Worm (Caenorhabditis elegans) whole organism, midembryonic: Measurements from ENCODE around the gene srb-1.
"Not testable (repeated sequence)": the region's sequence is repeated elsewhere in the genome, so short reads cannot be mapped to it uniquely, and the experiment has no call there.

Experiments used
- T22C8.4 ChIP-seq: fragments of 200-800 bp; sonication (Bioruptor generic); IDR thresholded peaks from 2 replicates; pipeline ENCODE4 v1.3.6; 2022; ENCODE audit warnings: missing genetic modification characterization, missing compliant biosample characterization
- cog-1 ChIP-seq: sonication (generic microtip); optimal IDR thresholded peaks from 2 replicates; lab custom pipeline; 2016; ENCODE audit warnings: missing genetic modification characterization, missing compliant biosample characterization
- flt-1 ChIP-seq: fragments of 200-800 bp; sonication (Bioruptor generic); IDR thresholded peaks from 2 replicates; pipeline ENCODE4 v1.3.6; 2022; ENCODE audit warnings: missing genetic modification characterization, missing compliant biosample characterization
- klf-2 ChIP-seq: fragments of 200-800 bp; sonication (Bioruptor generic); conservative IDR thresholded peaks from 2 replicates; pipeline ENCODE4 v1.3.6; 2022; ENCODE audit warnings: missing genetic modification reagents, missing genetic modification characterization, missing compliant biosample characterization
- med-1 ChIP-seq: sonication (generic microtip); optimal IDR thresholded peaks from 2 replicates; lab custom pipeline; 2017; ENCODE audit warnings: missing genetic modification characterization, mild to moderate bottlenecking, missing compliant biosample characterization, antibody characterized with exemption, missing genetic modification reagents; ENCODE audit not compliant: insufficient read depth
- ref-1 ChIP-seq: fragments of 200-800 bp; sonication (Bioruptor generic); conservative IDR thresholded peaks from 2 replicates; pipeline ENCODE4 v1.3.6; 2022; ENCODE audit warnings: missing genetic modification reagents, missing genetic modification characterization, missing compliant biosample characterization
- tab-1 ChIP-seq: fragments of 200-800 bp; sonication (Bioruptor generic); IDR thresholded peaks from 2 replicates; pipeline ENCODE4 v1.3.6; 2022; ENCODE audit warnings: missing genetic modification characterization, missing compliant biosample characterization
- ztf-23 ChIP-seq: fragments of 200-800 bp; sonication (Bioruptor generic); IDR thresholded peaks from 2 replicates; pipeline ENCODE4 v1.3.6; 2022; ENCODE audit warnings: missing genetic modification reagents, missing genetic modification characterization, missing compliant biosample characterization
- ztf-29 ChIP-seq: fragments of 200-800 bp; sonication (Bioruptor generic); IDR thresholded peaks from 2 replicates; pipeline ENCODE4 v1.3.6; 2022; ENCODE audit warnings: missing genetic modification reagents, missing genetic modification characterization, missing compliant biosample characterization

Gene srb-1

DNA sequence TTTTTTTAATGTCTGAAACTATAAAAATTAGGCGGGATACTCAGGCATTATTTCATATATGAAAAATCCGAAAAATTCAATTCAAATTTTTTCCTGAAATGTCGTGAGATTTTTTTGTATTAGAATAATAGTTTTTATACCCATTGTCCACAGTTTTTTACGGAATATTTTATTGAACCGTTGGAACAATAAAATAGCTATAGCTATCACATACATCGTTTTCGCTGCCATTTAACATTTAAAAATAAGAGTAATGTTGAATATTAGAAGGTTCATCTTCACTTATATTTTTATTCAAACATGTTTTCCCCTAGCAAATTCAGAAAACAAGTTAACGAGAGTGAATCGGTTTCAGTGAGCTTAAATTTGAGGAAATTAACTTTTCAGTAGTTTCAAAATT, 778 bp upstream of the srb-1 start, which contains the start of gene C27D6.15:
C27D6.15 (plus strand) TSS at position 301 of the 400 bp plus-strand sequence.
- TF ChIP-seq klf-2 (GFP tag; lab: Robert Waterston, UW) (no peak), cog-1 (tag; lab: Kevin White, UChicago) (no peak), flt-1 (no peak), T22C8.4 (GFP tag; lab: Robert Waterston, UW) (no peak), med-1 (no peak), ztf-23 (GFP tag; lab: Robert Waterston, UW) (no peak), ref-1 (no peak), tab-1 (GFP tag; lab: Robert Waterston, UW) (no peak), ztf-29 (GFP tag; lab: Robert Waterston, UW) (no peak)

DNA sequence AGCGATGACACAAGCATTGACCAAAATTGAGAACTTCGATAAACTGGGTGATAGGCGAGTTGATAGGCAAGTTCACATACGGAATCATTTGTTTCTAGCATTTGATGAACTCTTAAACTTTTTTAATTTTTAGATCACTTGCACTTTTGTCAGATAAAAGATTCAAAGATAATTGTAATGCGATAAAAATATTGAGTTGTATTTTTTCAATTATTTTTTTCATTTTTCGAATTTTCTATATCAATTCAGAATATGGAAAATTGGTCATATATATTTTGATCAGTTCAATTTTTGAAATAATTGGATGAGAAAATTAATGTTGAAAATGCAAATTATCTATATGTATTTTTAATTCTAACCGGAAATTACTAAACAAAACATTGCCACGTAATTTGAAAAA, 4.1 kb downstream of the srb-1 start, which contains the start of gene srb-3:
srb-3 (minus strand) TSS at position 101 of the 400 bp plus-strand sequence.
- TF ChIP-seq klf-2 (GFP tag; lab: Robert Waterston, UW) (no peak), ztf-23 (GFP tag; lab: Robert Waterston, UW) (no peak), ref-1 (no peak)

DNA sequence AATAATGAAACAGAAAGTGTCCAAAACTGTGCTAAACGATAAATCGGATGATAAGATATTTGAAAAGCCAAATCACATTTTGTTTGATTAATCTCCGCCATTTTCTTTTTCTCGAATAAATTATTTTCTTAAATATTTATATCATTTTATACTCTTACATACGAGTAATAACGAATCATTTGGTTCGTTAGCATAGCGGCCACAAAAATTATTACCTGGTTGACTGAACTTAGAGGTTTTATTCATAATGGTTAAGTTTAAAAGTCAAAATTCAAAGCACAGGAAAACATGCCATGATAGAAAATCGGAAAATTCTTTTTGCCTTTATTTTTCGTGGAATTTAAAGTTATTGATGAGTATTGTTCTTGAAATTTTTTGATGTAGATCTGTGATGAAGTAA, 7.5 kb downstream of the srb-1 start, which contains the start of gene srb-5:
srb-5 (minus strand) TSS at position 101 of the 400 bp plus-strand sequence.
- TF ChIP-seq T22C8.4 (GFP tag; lab: Robert Waterston, UW), result no peak
- TF ChIP-seq flt-1, result no peak
- TF ChIP-seq ref-1, result no peak
- TF ChIP-seq ztf-29 (GFP tag; lab: Robert Waterston, UW), result no peak
- no peak for TF ChIP-seq klf-2 (GFP tag; lab: Robert Waterston, UW)
- no peak for TF ChIP-seq ztf-23 (GFP tag; lab: Robert Waterston, UW)
- TF ChIP-seq med-1, result no peak
- TF ChIP-seq tab-1 (GFP tag; lab: Robert Waterston, UW), result no peak
- no peak for TF ChIP-seq cog-1 (tag; lab: Kevin White, UChicago)

DNA sequence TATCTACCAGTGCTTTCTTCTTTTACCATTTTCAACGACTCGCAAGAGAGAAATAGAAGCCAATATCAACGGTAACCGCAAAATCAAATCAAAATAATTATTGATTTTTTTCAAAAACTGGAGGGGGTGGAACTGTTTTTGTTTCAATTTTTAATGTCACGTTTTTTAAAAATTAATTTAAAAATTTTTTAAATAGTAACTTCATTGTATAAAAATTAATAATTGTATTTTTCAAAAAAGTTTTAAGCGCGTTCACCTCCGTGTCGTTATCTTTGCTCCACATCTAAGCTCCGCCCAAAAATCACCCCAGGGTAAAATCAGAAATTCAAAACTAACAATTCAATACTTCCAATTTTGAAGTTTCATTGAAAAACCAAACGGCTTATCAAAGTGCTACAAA, 9.7 kb downstream of the srb-1 start, which contains the start of gene C27D6.11:
C27D6.11 (minus strand) TSS at position 101 of the 400 bp plus-strand sequence.
- TF ChIP-seq ztf-29 (GFP tag; lab: Robert Waterston, UW), result no peak
- no peak for TF ChIP-seq tab-1 (GFP tag; lab: Robert Waterston, UW)
- no peak for TF ChIP-seq T22C8.4 (GFP tag; lab: Robert Waterston, UW)
- no peak for TF ChIP-seq klf-2 (GFP tag; lab: Robert Waterston, UW)
- no peak for TF ChIP-seq ztf-23 (GFP tag; lab: Robert Waterston, UW)
- no peak for TF ChIP-seq flt-1
- TF ChIP-seq med-1, result no peak
- no peak for TF ChIP-seq cog-1 (tag; lab: Kevin White, UChicago)
- TF ChIP-seq ref-1, result no peak

DNA sequence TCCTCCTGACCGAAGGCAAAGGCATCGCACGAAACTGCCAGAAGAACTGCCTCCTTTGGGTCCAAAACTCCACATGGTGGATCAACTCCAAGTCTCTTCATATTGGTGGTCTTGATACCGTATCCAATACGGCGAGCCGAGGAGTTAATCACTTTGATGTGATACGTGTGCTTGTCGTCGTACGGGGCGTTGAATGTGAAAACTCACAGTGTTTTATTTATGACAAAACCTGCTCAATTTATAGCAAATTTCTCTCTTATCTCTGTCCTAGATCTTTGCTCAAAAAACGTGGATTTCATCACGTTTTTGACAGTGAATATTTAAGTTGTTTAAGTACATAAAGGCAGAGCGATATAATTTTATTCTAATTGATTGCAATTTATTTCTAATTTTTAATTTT, 12.1 kb downstream of the srb-1 start, which contains the start of gene F58A6.9:
F58A6.9 (minus strand) TSS at position 101 of the 400 bp plus-strand sequence.
- TF ChIP-seq ztf-29, T22C8.4, tab-1 (GFP tag; lab: Robert Waterston, UW): not testable (repeated sequence)

DNA sequence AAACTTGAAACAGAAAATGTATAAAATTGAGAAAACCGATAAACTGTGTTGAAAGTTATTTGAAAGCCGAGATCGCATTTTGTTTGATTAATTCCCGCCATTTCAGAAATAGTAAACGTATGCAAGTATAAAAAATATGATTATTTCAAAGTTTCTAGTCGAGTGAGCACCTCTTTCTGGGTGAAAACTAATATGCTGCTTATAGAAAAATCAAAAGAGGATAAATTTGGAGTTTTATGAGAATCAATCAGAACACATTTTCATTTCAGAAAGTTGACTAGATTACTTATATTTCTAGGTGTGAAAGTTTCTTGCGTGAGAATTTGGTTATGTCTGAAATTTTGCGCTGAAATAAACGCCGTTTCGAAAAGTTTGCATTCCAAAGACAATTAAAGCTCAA, 13.3 kb downstream of the srb-1 start, which contains the start of gene srb-13:
srb-13 (minus strand) TSS at position 101 of the 400 bp plus-strand sequence.
- TF ChIP-seq flt-1 (no peak), ref-1 (no peak), tab-1 (GFP tag; lab: Robert Waterston, UW) (no peak), ztf-23 (GFP tag; lab: Robert Waterston, UW) (no peak), cog-1 (tag; lab: Kevin White, UChicago) (no peak), med-1 (no peak), klf-2 (GFP tag; lab: Robert Waterston, UW) (no peak), T22C8.4 (GFP tag; lab: Robert Waterston, UW) (no peak), ztf-29 (GFP tag; lab: Robert Waterston, UW) (no peak)

DNA sequence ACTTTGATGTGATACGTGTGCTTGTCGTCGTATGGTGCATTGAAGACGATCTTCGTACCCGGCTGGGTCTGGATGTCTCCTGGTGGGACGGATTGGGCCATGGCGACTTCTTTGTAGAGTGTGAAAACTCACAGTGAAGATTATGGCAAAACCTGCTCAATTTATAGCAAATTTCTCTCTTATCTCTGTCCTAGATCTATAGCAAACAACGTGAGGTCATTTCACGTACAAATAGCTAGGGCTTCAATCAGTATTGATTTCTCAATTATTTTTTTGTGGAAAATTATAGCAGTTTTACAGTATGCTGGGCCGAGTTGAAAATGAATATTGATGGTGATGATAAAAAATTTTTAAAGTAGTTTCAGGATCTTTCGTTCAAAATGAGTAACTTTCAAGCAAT, 13.8 kb downstream of the srb-1 start, which contains the start of gene msp-45:
msp-45 (minus strand) TSS at position 101 of the 400 bp plus-strand sequence.
- TF ChIP-seq cog-1 (tag; lab: Kevin White, UChicago), result no peak

DNA sequence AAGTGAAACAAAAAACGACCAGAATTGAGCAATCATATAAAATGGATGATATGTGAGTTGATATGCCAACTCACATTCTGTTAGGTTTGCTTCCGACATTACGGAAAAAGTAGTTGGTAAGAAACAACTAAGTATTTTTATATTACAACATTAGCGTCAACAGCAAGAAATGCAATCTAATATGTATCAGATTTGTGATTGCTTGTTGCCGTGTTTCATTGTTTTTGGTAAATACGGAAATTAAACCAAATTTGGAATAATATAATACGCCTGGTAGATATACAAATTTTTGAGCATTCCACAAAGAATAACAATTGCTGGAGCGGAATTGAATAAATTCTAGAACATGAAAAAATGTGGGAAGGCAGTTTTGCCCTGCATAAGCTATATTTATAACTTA, 16.3 kb downstream of the srb-1 start, which contains the start of gene srb-12:
srb-12 (minus strand) TSS at position 101 of the 400 bp plus-strand sequence.
- TF ChIP-seq tab-1 (GFP tag; lab: Robert Waterston, UW), result no peak
- TF ChIP-seq med-1, result no peak
- TF ChIP-seq flt-1, result no peak
- no peak for TF ChIP-seq T22C8.4 (GFP tag; lab: Robert Waterston, UW)
- no peak for TF ChIP-seq ref-1
- no peak for TF ChIP-seq ztf-29 (GFP tag; lab: Robert Waterston, UW)
- TF ChIP-seq ztf-23 (GFP tag; lab: Robert Waterston, UW), result no peak
- no peak for TF ChIP-seq cog-1 (tag; lab: Kevin White, UChicago)
- TF ChIP-seq klf-2 (GFP tag; lab: Robert Waterston, UW), result no peak

DNA sequence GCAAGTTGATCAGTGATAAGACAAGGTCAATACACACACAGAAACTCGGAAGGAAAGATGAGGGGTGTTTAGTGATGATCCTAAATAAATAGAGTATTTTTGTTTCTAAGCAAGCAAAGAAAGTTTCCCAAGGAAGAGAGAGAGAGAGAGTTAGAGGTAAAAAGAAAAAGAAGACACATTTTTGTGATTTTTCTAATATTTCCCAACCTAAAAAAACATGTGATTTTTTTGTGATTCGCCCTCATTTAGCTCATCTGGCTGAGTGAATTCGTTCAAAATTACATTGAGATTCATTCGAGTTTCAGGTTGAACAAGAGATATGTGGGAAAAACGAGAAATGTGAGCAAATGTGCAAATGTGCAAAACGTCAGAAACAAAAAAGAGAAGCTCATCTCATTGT, 20.0 kb downstream of the srb-1 start, which contains the start of gene srb-16:
srb-16 (minus strand) TSS at position 101 of the 400 bp plus-strand sequence.
- TF ChIP-seq ztf-23 (GFP tag; lab: Robert Waterston, UW), result no peak
- no peak for TF ChIP-seq ztf-29 (GFP tag; lab: Robert Waterston, UW)
- no peak for TF ChIP-seq med-1
- TF ChIP-seq T22C8.4 (GFP tag; lab: Robert Waterston, UW), result no peak
- TF ChIP-seq flt-1, result no peak
- TF ChIP-seq tab-1 (GFP tag; lab: Robert Waterston, UW), result no peak
- no peak for TF ChIP-seq ref-1

DNA sequence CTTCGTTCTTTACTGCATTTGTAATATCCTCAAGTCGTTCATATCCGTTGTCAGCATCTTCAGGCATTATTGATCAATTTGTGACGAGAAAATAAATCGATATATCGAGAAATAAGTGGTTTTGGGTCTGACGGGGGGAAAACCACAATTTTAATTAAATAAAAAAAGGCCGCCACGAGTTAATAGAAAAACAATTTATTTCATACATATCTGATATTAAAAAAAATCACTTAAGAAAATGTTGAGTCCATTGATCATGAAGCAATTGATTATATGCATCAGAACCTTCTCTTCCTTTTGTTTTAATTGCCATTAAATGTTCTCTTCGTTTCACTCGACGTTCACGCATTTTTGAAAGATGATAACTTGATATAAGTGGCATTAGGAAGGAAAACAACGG, 22.5 kb downstream of the srb-1 start, which contains the start of gene F58A6.5:
F58A6.5 (minus strand) TSS at position 101 of the 400 bp plus-strand sequence.
- no peak for TF ChIP-seq tab-1 (GFP tag; lab: Robert Waterston, UW)
